Worm (Caenorhabditis elegans) whole organism, L2 larva: ENCODE results near the gene pals-25.
A peak's percentile ranks its signal among the peaks of the same experiment; 100 is the strongest.
"Not testable (repeated sequence)": the region's sequence is repeated elsewhere in the genome, so short reads cannot be mapped to it uniquely, and the experiment has no call there.

Experiments
- C34F6.9 ChIP-seq: fragments of 150-350 bp; optimal IDR thresholded peaks from 2 replicates; lab custom pipeline; 2014; ENCODE audit warnings: missing biosample characterization, missing genetic modification characterization
- F13H6.1 ChIP-seq: sonication (generic microtip); optimal IDR thresholded peaks from 2 replicates; lab custom pipeline; 2016; ENCODE audit warnings: missing genetic modification characterization, missing compliant biosample characterization
- R02D3.7 ChIP-seq: fragments of 150-350 bp; optimal IDR thresholded peaks from 2 replicates; lab custom pipeline; 2014; ENCODE audit warnings: missing biosample characterization, missing genetic modification characterization
- aly-2 ChIP-seq: fragments of 150-350 bp; optimal IDR thresholded peaks from 2 replicates; lab custom pipeline; 2014; ENCODE audit warnings: missing biosample characterization, missing genetic modification characterization
- ama-1 ChIP-seq: fragments of 150-350 bp; optimal IDR thresholded peaks from 2 replicates; lab custom pipeline; 2018; ENCODE audit warnings: inconsistent platforms
- blmp-1 ChIP-seq: sonication (generic microtip); optimal IDR thresholded peaks from 2 replicates; lab custom pipeline; 2017; ENCODE audit warnings: missing genetic modification characterization, mild to moderate bottlenecking, missing compliant biosample characterization, antibody characterized with exemption, moderate library complexity; ENCODE audit not compliant: insufficient read depth
- ceh-82 ChIP-seq: fragments of 150-350 bp; optimal IDR thresholded peaks from 2 replicates; lab custom pipeline; 2014; ENCODE audit warnings: missing biosample characterization, missing genetic modification characterization
- crh-2 ChIP-seq: sonication (generic microtip); optimal IDR thresholded peaks from 2 replicates; lab custom pipeline; 2017; ENCODE audit warnings: missing biosample characterization, missing genetic modification characterization
- dmd-4 ChIP-seq: sonication (generic microtip); optimal IDR thresholded peaks from 2 replicates; lab custom pipeline; 2017; ENCODE audit warnings: missing biosample characterization, missing genetic modification characterization
- egl-27 ChIP-seq: sonication (generic microtip); optimal IDR thresholded peaks from 3 replicates; lab custom pipeline; 2017; ENCODE audit warnings: missing biosample characterization, missing genetic modification reagents, missing genetic modification characterization
- elt-3 ChIP-seq: sonication (generic microtip); optimal IDR thresholded peaks from 2 replicates; lab custom pipeline; 2017; ENCODE audit warnings: missing biosample characterization, missing genetic modification characterization
- gmeb-1 ChIP-seq: fragments of 150-350 bp; optimal IDR thresholded peaks from 2 replicates; lab custom pipeline; 2014; ENCODE audit warnings: missing biosample characterization, missing genetic modification characterization
- lin-13 ChIP-seq: fragments of 150-350 bp; optimal IDR thresholded peaks from 2 replicates; lab custom pipeline; 2014; ENCODE audit warnings: missing biosample characterization, missing genetic modification reagents, missing genetic modification characterization
- lin-39 ChIP-seq: fragments of 150-350 bp; optimal IDR thresholded peaks from 2 replicates; lab custom pipeline; 2014; ENCODE audit warnings: missing biosample characterization, missing genetic modification reagents, missing genetic modification characterization
- lsy-2 ChIP-seq, 2 experiments: fragments of 150-350 bp in 1 of 2; sonication (generic microtip) in 1 of 2; optimal IDR thresholded peaks; 2 replicates each; lab custom pipeline; 2014 to 2017; ENCODE audit warnings: missing biosample characterization in 2 of 2, missing genetic modification characterization in 2 of 2
- mab-5 ChIP-seq: fragments of 150-350 bp; optimal IDR thresholded peaks from 2 replicates; lab custom pipeline; 2014; ENCODE audit warnings: missing biosample characterization, missing genetic modification characterization
- mbf-1 ChIP-seq: sonication (generic microtip); optimal IDR thresholded peaks from 2 replicates; lab custom pipeline; 2017; ENCODE audit warnings: missing biosample characterization, missing genetic modification characterization
- mdl-1 ChIP-seq, 2 experiments: fragments of 150-350 bp in 1 of 2; sonication (generic microtip) in 1 of 2; optimal IDR thresholded peaks; 2 replicates each; lab custom pipeline; 2017; ENCODE audit warnings: missing biosample characterization in 2 of 2, missing genetic modification characterization in 2 of 2
- nhr-10 ChIP-seq: sonication (generic microtip); optimal IDR thresholded peaks from 2 replicates; lab custom pipeline; 2017; ENCODE audit warnings: missing biosample characterization, missing genetic modification characterization
- nhr-11 ChIP-seq: fragments of 150-350 bp; optimal IDR thresholded peaks from 2 replicates; lab custom pipeline; 2014; ENCODE audit warnings: missing biosample characterization, missing genetic modification characterization
- nhr-12 ChIP-seq: fragments of 150-350 bp; optimal IDR thresholded peaks from 2 replicates; lab custom pipeline; 2014; ENCODE audit warnings: missing biosample characterization, missing genetic modification characterization
- nhr-129 ChIP-seq: fragments of 150-350 bp; optimal IDR thresholded peaks from 2 replicates; lab custom pipeline; 2014; ENCODE audit warnings: missing biosample characterization, missing genetic modification characterization
- nhr-23 ChIP-seq: fragments of 150-350 bp; optimal IDR thresholded peaks from 2 replicates; lab custom pipeline; 2014; ENCODE audit warnings: missing biosample characterization, missing genetic modification reagents, missing genetic modification characterization
- nhr-237 ChIP-seq: fragments of 150-350 bp; optimal IDR thresholded peaks from 2 replicates; lab custom pipeline; 2014; ENCODE audit warnings: missing biosample characterization, missing genetic modification characterization
- nhr-6 ChIP-seq: fragments of 150-350 bp; optimal IDR thresholded peaks from 2 replicates; lab custom pipeline; 2014; ENCODE audit warnings: missing biosample characterization, missing genetic modification characterization
- nhr-77 ChIP-seq: fragments of 150-350 bp; optimal IDR thresholded peaks from 2 replicates; lab custom pipeline; 2014; ENCODE audit warnings: missing biosample characterization, missing genetic modification characterization
- peb-1 ChIP-seq: fragments of 150-350 bp; optimal IDR thresholded peaks from 2 replicates; lab custom pipeline; 2014; ENCODE audit warnings: missing biosample characterization, missing genetic modification characterization
- sem-4 ChIP-seq: fragments of 150-350 bp; optimal IDR thresholded peaks from 2 replicates; lab custom pipeline; 2014; ENCODE audit warnings: missing biosample characterization, missing genetic modification reagents, missing genetic modification characterization
- skn-1 ChIP-seq: sonication (generic microtip); optimal IDR thresholded peaks from 2 replicates; lab custom pipeline; 2017; ENCODE audit warnings: missing biosample characterization, missing genetic modification characterization
- sma-3 ChIP-seq: sonication (generic microtip); optimal IDR thresholded peaks from 2 replicates; lab custom pipeline; 2016; ENCODE audit warnings: missing genetic modification reagents, missing genetic modification characterization, missing compliant biosample characterization
- sma-9 ChIP-seq, 2 experiments: fragments of 150-350 bp in 1 of 2; sonication (generic microtip) in 1 of 2; optimal IDR thresholded peaks; 2 replicates each; lab custom pipeline; 2014 to 2016; ENCODE audit warnings: missing genetic modification characterization in 2 of 2, mild to moderate bottlenecking in 1 of 2, missing biosample characterization in 1 of 2, missing compliant biosample characterization in 1 of 2, missing genetic modification reagents in 1 of 2, moderate library complexity in 1 of 2
- snpc-4 ChIP-seq: fragments of 150-350 bp; optimal IDR thresholded peaks from 2 replicates; lab custom pipeline; 2014; ENCODE audit warnings: missing biosample characterization, missing genetic modification characterization
- unc-55 ChIP-seq: fragments of 150-350 bp; sonication (generic microtip); optimal IDR thresholded peaks from 3 replicates; lab custom pipeline; 2014; ENCODE audit warnings: missing biosample characterization, missing genetic modification reagents, missing genetic modification characterization
- zag-1 ChIP-seq: fragments of 150-350 bp; optimal IDR thresholded peaks from 2 replicates; lab custom pipeline; 2014; ENCODE audit warnings: missing biosample characterization, missing genetic modification characterization

pals-25 gene

ce11 chrIII:96196-96595 lies 38.1 kb upstream of the pals-25 start:
- TF ChIP-seq unc-55 (GFP tag; lab: Kevin White, UChicago) (peak; percentile 24), crh-2 (tag; lab: Kevin White, UChicago) (peak; percentile 36), nhr-10 (tag; lab: Kevin White, UChicago) (no peak), sma-9 (GFP tag; optimal IDR thresholded peaks at IDR 0.05; lab: Kevin White, UChicago) (peak; percentile 35), sma-9 (tag; optimal IDR thresholded peaks at IDR 0.05; lab: Kevin White, UChicago) (no peak), mab-5 (peak; percentile 16), dmd-4 (no peak), nhr-237 (no peak), mbf-1 (tag; lab: Kevin White, UChicago) (no peak), lsy-2 (tag; optimal IDR thresholded peaks at IDR 0.05; lab: Kevin White, UChicago) (peak; percentile 20 to 54), F13H6.1 (tag; lab: Kevin White, UChicago) (peak; percentile 63), C34F6.9 (tag; lab: Kevin White, UChicago) (peak; percentile 20), nhr-77 (tag; lab: Kevin White, UChicago) (no peak), lin-13 (GFP tag; lab: Kevin White, UChicago) (peak; percentile 16), nhr-129 (tag; lab: Kevin White, UChicago) (peak; percentile 50)

ce11 chrIII:97018-97417 lies 37.3 kb upstream of the pals-25 start, which contains the start of gene C29F9.8:
TSS of gene C29F9.8 (minus strand) at chrIII:97118.
- not testable (repeated sequence) for TF ChIP-seq egl-27 (tag; lab: Kevin White, UChicago); ceh-82 (tag; lab: Kevin White, UChicago); mab-5

ce11 chrIII:98822-99221 lies 35.5 kb upstream of the pals-25 start, which contains the start of gene C29F9.9:
TSS of gene C29F9.9 (minus strand) at chrIII:98922.
- not testable (repeated sequence) for TF ChIP-seq sma-3 (GFP tag; lab: Kevin White, UChicago); gmeb-1; nhr-11 (tag; lab: Kevin White, UChicago)

ce11 chrIII:114603-115002 lies 19.7 kb upstream of the pals-25 start, which contains the start of gene C29F9.6:
TSS of gene C29F9.6 (plus strand) at chrIII:114903.
- no peak for TF ChIP-seq mdl-1 (tag; optimal IDR thresholded peaks at IDR 0.05; lab: Kevin White, UChicago)
- no peak for TF ChIP-seq nhr-12 (tag; lab: Kevin White, UChicago)
- no peak for TF ChIP-seq dmd-4
- TF ChIP-seq skn-1 = no peak
- no peak for TF ChIP-seq nhr-11 (tag; lab: Kevin White, UChicago)
- no peak for TF ChIP-seq zag-1 (tag; lab: Kevin White, UChicago)
- TF ChIP-seq C34F6.9 (tag; lab: Kevin White, UChicago) = no peak
- no peak for TF ChIP-seq blmp-1 (tag; lab: Kevin White, UChicago)
- no peak for TF ChIP-seq peb-1 (tag; lab: Kevin White, UChicago)
- TF ChIP-seq aly-2 (tag; lab: Kevin White, UChicago) = no peak
- TF ChIP-seq snpc-4 (tag; lab: Kevin White, UChicago) = no peak
- no peak for TF ChIP-seq sma-9 (GFP tag; optimal IDR thresholded peaks at IDR 0.05; lab: Kevin White, UChicago)
- TF ChIP-seq sma-9 (tag; optimal IDR thresholded peaks at IDR 0.05; lab: Kevin White, UChicago) = no peak
- TF ChIP-seq nhr-23 (tag; lab: Kevin White, UChicago) = no peak
- TF ChIP-seq nhr-129 (tag; lab: Kevin White, UChicago) = no peak
- no peak for TF ChIP-seq lin-39 (tag; lab: Kevin White, UChicago)
- no peak for TF ChIP-seq elt-3 (tag; lab: Kevin White, UChicago)
- TF ChIP-seq, all 48 proteins: peak for 0

ce11 chrIII:117210-117609 lies 17.1 kb upstream of the pals-25 start, which contains the start of gene C29F9.5:
TSS of gene C29F9.5 (plus strand) at chrIII:117510.
- TF ChIP-seq R02D3.7 (no peak), sem-4 (tag; lab: Kevin White, UChicago) (no peak), egl-27 (tag; lab: Kevin White, UChicago) (no peak)
- TF ChIP-seq, all 48 proteins: peak for 0

- TF ChIP-seq nhr-6 (no peak), ama-1 (lab: Kevin White, UChicago) (no peak), lin-39 (tag; lab: Kevin White, UChicago) (no peak), egl-27 (tag; lab: Kevin White, UChicago) (no peak), nhr-129 (tag; lab: Kevin White, UChicago) (no peak), C34F6.9 (tag; lab: Kevin White, UChicago) (no peak)
Observed at ce11 chrIII:117857-118256, 16.4 kb upstream of the pals-25 start.
